Fruit fly (Drosophila melanogaster) whole organism, embryonic: ENCODE measurements around the gene mei-P26.
A peak's percentile ranks its signal among the peaks of the same experiment; 100 is the strongest.

ENCODE experiments used
- CG10147 ChIP-seq: fragments of 200-800 bp; sonication (Bioruptor generic); optimal IDR thresholded peaks from 2 replicates; lab custom pipeline; 2019; ENCODE audit warnings: missing biosample characterization, mild to moderate bottlenecking, missing genetic modification characterization, moderate library complexity
- CG14965 ChIP-seq: fragments of 200-800 bp; sonication (Bioruptor generic); optimal IDR thresholded peaks from 2 replicates; lab custom pipeline; 2016; ENCODE audit warnings: missing biosample characterization, missing genetic modification characterization, borderline replicate concordance
- CG15514 ChIP-seq: fragments of 200-800 bp; sonication (Bioruptor generic); optimal IDR thresholded peaks from 3 replicates; lab custom pipeline; 2017; ENCODE audit warnings: missing biosample characterization, missing genetic modification characterization, mild to moderate bottlenecking, moderate library complexity, missing genetic modification reagents
- CG17186 ChIP-seq: fragments of 200-800 bp; sonication (Bioruptor generic); optimal IDR thresholded peaks from 3 replicates; lab custom pipeline; 2017; ENCODE audit warnings: missing biosample characterization, missing genetic modification reagents, missing genetic modification characterization
- CG17359 ChIP-seq: fragments of 200-800 bp; sonication (Bioruptor generic); optimal IDR thresholded peaks from 3 replicates; lab custom pipeline; 2018; ENCODE audit warnings: missing biosample characterization, mild to moderate bottlenecking, missing genetic modification characterization, moderate library complexity
- CG18011 ChIP-seq: fragments of 200-800 bp; sonication (Bioruptor generic); optimal IDR thresholded peaks from 2 replicates; lab custom pipeline; 2017; ENCODE audit warnings: missing biosample characterization, missing genetic modification characterization, mild to moderate bottlenecking, moderate library complexity, missing genotype
- CG2199 ChIP-seq: fragments of 200-800 bp; sonication (Bioruptor generic); IDR thresholded peaks from 3 replicates; pipeline ENCODE4 v1.3.6; 2022; ENCODE audit warnings: missing biosample characterization, missing genetic modification characterization
- CG2712 ChIP-seq: fragments of 200-800 bp; optimal IDR thresholded peaks from 3 replicates; lab custom pipeline; 2019; ENCODE audit warnings: missing biosample characterization, mild to moderate bottlenecking, missing genetic modification characterization, moderate library complexity
- CG30403 ChIP-seq: fragments of 200-800 bp; sonication (Bioruptor generic); optimal IDR thresholded peaks from 3 replicates; lab custom pipeline; 2016; ENCODE audit warnings: missing biosample characterization, missing genetic modification characterization
- CG31441 ChIP-seq: fragments of 200-800 bp; sonication (Bioruptor generic); IDR thresholded peaks from 2 replicates; pipeline ENCODE4 v1.3.6; 2022; ENCODE audit warnings: missing biosample characterization, missing genetic modification characterization
- CG3163 ChIP-seq: fragments of 200-800 bp; sonication (Bioruptor generic); optimal IDR thresholded peaks from 3 replicates; lab custom pipeline; 2016; ENCODE audit warnings: missing biosample characterization, missing genetic modification characterization
- CG3281 ChIP-seq: fragments of 200-800 bp; sonication (Bioruptor generic); optimal IDR thresholded peaks from 3 replicates; lab custom pipeline; 2017; ENCODE audit warnings: missing biosample characterization, mild to moderate bottlenecking, missing genetic modification characterization
- CG3407 ChIP-seq: fragments of 200-800 bp; sonication (Bioruptor generic); optimal IDR thresholded peaks from 2 replicates; lab custom pipeline; 2018; ENCODE audit warnings: missing biosample characterization, mild to moderate bottlenecking, missing genetic modification characterization
- CG34224 ChIP-seq: fragments of 200-800 bp; sonication (Bioruptor generic); IDR thresholded peaks from 3 replicates; pipeline ENCODE4 v1.3.6; 2022; ENCODE audit warnings: missing biosample characterization, missing genetic modification characterization; ENCODE audit not compliant: partially characterized antibody
- CG42726 ChIP-seq: fragments of 200-800 bp; sonication (Bioruptor generic); IDR thresholded peaks from 2 replicates; pipeline ENCODE4 v1.3.6; 2022; ENCODE audit warnings: missing biosample characterization, missing genetic modification characterization; ENCODE audit not compliant: partially characterized antibody
- CG4854 ChIP-seq: fragments of 200-800 bp; sonication (Bioruptor generic); optimal IDR thresholded peaks from 2 replicates; lab custom pipeline; 2016; ENCODE audit warnings: missing biosample characterization, missing genetic modification characterization, inconsistent platforms
- CG5953 ChIP-seq: fragments of 200-800 bp; sonication (Bioruptor generic); IDR thresholded peaks from 2 replicates; pipeline ENCODE4 v1.3.6; 2022; ENCODE audit warnings: missing biosample characterization, missing genetic modification characterization
- CG7745 ChIP-seq: fragments of 200-800 bp; sonication (Bioruptor generic); optimal IDR thresholded peaks from 2 replicates; lab custom pipeline; 2018; ENCODE audit warnings: missing biosample characterization, mild to moderate bottlenecking, missing genetic modification characterization, moderate library complexity
- CG7839 ChIP-seq: fragments of 200-800 bp; sonication (Bioruptor generic); optimal IDR thresholded peaks from 3 replicates; lab custom pipeline; 2018; ENCODE audit warnings: missing biosample characterization, mild to moderate bottlenecking, missing genetic modification characterization, moderate library complexity
- CG8281 ChIP-seq: fragments of 200-800 bp; sonication (Bioruptor generic); optimal IDR thresholded peaks from 2 replicates; lab custom pipeline; 2018; ENCODE audit warnings: missing biosample characterization, mild to moderate bottlenecking, missing genetic modification characterization, moderate library complexity
- CG9727 ChIP-seq: fragments of 200-800 bp; sonication (Bioruptor generic); optimal IDR thresholded peaks from 3 replicates; lab custom pipeline; 2017; ENCODE audit warnings: missing biosample characterization, mild to moderate bottlenecking, missing genetic modification characterization
- CHES-1-like ChIP-seq: fragments of 200-800 bp; sonication (Bioruptor generic); optimal IDR thresholded peaks from 2 replicates; lab custom pipeline; 2016; ENCODE audit warnings: missing biosample characterization, missing genetic modification characterization
- Dp ChIP-seq: fragments of 200-800 bp; sonication (Bioruptor generic); optimal IDR thresholded peaks from 2 replicates; lab custom pipeline; 2018; ENCODE audit warnings: missing biosample characterization, mild to moderate bottlenecking, missing genetic modification characterization, moderate library complexity
- E2f2 ChIP-seq: fragments of 200-800 bp; sonication (Bioruptor generic); IDR thresholded peaks from 2 replicates; pipeline ENCODE4 v1.3.6; 2022; ENCODE audit warnings: missing biosample characterization, missing genetic modification characterization
- Elba2 ChIP-seq: fragments of 200-800 bp; sonication (Bioruptor generic); optimal IDR thresholded peaks from 3 replicates; lab custom pipeline; 2016; ENCODE audit warnings: missing biosample characterization, missing genetic modification characterization
- Ets65A ChIP-seq: fragments of 200-800 bp; sonication (Bioruptor generic); peaks from one replicate; lab custom pipeline; 2016; ENCODE audit warnings: missing biosample characterization, missing genetic modification characterization
- HLH4C ChIP-seq: fragments of 200-800 bp; sonication (Bioruptor generic); IDR thresholded peaks from 3 replicates; pipeline ENCODE4 v1.3.6; 2022; ENCODE audit warnings: missing biosample characterization, missing genetic modification characterization; ENCODE audit not compliant: partially characterized antibody
- Hr51 ChIP-seq, 2 experiments: fragments of 200-800 bp; sonication (Bioruptor generic); optimal IDR thresholded peaks; 2 replicates in 1 of 2; 3 replicates in 1 of 2; lab custom pipeline; 2016 to 2018; ENCODE audit warnings: missing biosample characterization in 2 of 2, missing genetic modification characterization in 2 of 2, mild to moderate bottlenecking in 1 of 2, moderate library complexity in 1 of 2
- MBD-R2 ChIP-seq: fragments of 200-800 bp; sonication (Bioruptor generic); IDR thresholded peaks from 2 replicates; pipeline ENCODE4 v1.3.6; 2022; ENCODE audit warnings: missing biosample characterization, missing genetic modification characterization
- MESR4 ChIP-seq: fragments of 200-800 bp; sonication (Bioruptor generic); optimal IDR thresholded peaks from 2 replicates; lab custom pipeline; 2018; ENCODE audit warnings: missing biosample characterization, mild to moderate bottlenecking, missing genetic modification characterization, moderate library complexity
- Myb ChIP-seq: fragments of 200-800 bp; sonication (Bioruptor generic); optimal IDR thresholded peaks from 2 replicates; lab custom pipeline; 2016; ENCODE audit warnings: missing biosample characterization, missing genetic modification characterization
- Nf-YC ChIP-seq: fragments of 200-800 bp; optimal IDR thresholded peaks from 3 replicates; lab custom pipeline; 2019; ENCODE audit warnings: missing biosample characterization, mild to moderate bottlenecking, missing genetic modification characterization, moderate library complexity
- PHDP ChIP-seq: fragments of 200-800 bp; sonication (Bioruptor generic); optimal IDR thresholded peaks from 3 replicates; lab custom pipeline; 2018; ENCODE audit warnings: missing biosample characterization, mild to moderate bottlenecking, missing genetic modification characterization, moderate library complexity
- YL-1 ChIP-seq: fragments of 200-800 bp; sonication (Bioruptor generic); optimal IDR thresholded peaks from 3 replicates; lab custom pipeline; 2017; ENCODE audit warnings: missing biosample characterization, mild to moderate bottlenecking, missing genetic modification characterization
- ap ChIP-seq: fragments of 200-800 bp; sonication (Bioruptor generic); IDR thresholded peaks from 2 replicates; pipeline ENCODE4 v1.3.6; 2022; ENCODE audit warnings: missing biosample characterization, missing genetic modification characterization
- bab2 ChIP-seq: fragments of 200-800 bp; sonication (Bioruptor generic); optimal IDR thresholded peaks from 2 replicates; lab custom pipeline; 2016; ENCODE audit warnings: missing biosample characterization, missing genetic modification characterization
- cato ChIP-seq: fragments of 200-800 bp; sonication (Bioruptor generic); optimal IDR thresholded peaks from 2 replicates; lab custom pipeline; 2016; ENCODE audit warnings: missing biosample characterization, missing genetic modification characterization, borderline replicate concordance
- dm ChIP-seq: fragments of 200-800 bp; sonication (Bioruptor generic); optimal IDR thresholded peaks from 3 replicates; lab custom pipeline; 2016; ENCODE audit warnings: missing biosample characterization, missing genetic modification characterization
- esg ChIP-seq: fragments of 200-800 bp; sonication (Bioruptor generic); conservative IDR thresholded peaks from 2 replicates; pipeline ENCODE4 v1.3.6; 2022; ENCODE audit warnings: missing biosample characterization, missing genetic modification characterization
- eyg ChIP-seq: fragments of 200-800 bp; sonication (Bioruptor generic); optimal IDR thresholded peaks from 3 replicates; lab custom pipeline; 2016; ENCODE audit warnings: missing biosample characterization, missing genetic modification characterization
- grau ChIP-seq: fragments of 200-800 bp; optimal IDR thresholded peaks from 3 replicates; lab custom pipeline; 2019; ENCODE audit warnings: missing biosample characterization, mild to moderate bottlenecking, missing genetic modification characterization, moderate library complexity
- mam ChIP-seq: fragments of 200-800 bp; sonication (Bioruptor generic); optimal IDR thresholded peaks from 3 replicates; lab custom pipeline; 2016; ENCODE audit warnings: missing biosample characterization, missing genetic modification characterization
- mirr ChIP-seq: fragments of 200-800 bp; sonication (Bioruptor generic); optimal IDR thresholded peaks from 3 replicates; lab custom pipeline; 2018; ENCODE audit warnings: missing biosample characterization, mild to moderate bottlenecking, missing genetic modification characterization
- pzg ChIP-seq: fragments of 200-800 bp; sonication (Bioruptor generic); optimal IDR thresholded peaks from 3 replicates; lab custom pipeline; 2018; ENCODE audit warnings: missing biosample characterization, mild to moderate bottlenecking, missing genetic modification characterization, moderate library complexity
- ranshi ChIP-seq: fragments of 200-800 bp; sonication (Bioruptor generic); IDR thresholded peaks from 2 replicates; pipeline ENCODE4 v1.3.6; 2022; ENCODE audit warnings: missing biosample characterization, missing genetic modification characterization
- row ChIP-seq: fragments of 200-800 bp; sonication (Bioruptor generic); IDR thresholded peaks from 3 replicates; pipeline ENCODE4 v1.3.6; 2022; ENCODE audit warnings: missing biosample characterization, missing genetic modification characterization
- sens ChIP-seq: fragments of 200-800 bp; sonication (Bioruptor generic); peaks from one replicate; lab custom pipeline; 2016; ENCODE audit warnings: missing biosample characterization, missing genetic modification characterization
- tio ChIP-seq: fragments of 200-800 bp; sonication (Bioruptor generic); optimal IDR thresholded peaks from 2 replicates; lab custom pipeline; 2017; ENCODE audit warnings: missing biosample characterization, missing genetic modification characterization, inconsistent platforms
- unpg ChIP-seq: fragments of 200-800 bp; sonication (Bioruptor generic); optimal IDR thresholded peaks from 3 replicates; lab custom pipeline; 2018; ENCODE audit warnings: missing biosample characterization, mild to moderate bottlenecking, missing genetic modification characterization, moderate library complexity
- usp ChIP-seq: fragments of >200 bp; optimal IDR thresholded peaks from 2 replicates; lab custom pipeline; 2017; ENCODE audit warnings: missing biosample characterization, missing genetic modification characterization
- zen ChIP-seq: fragments of 200-800 bp; sonication (Bioruptor generic); optimal IDR thresholded peaks from 3 replicates; lab custom pipeline; 2018; ENCODE audit warnings: missing biosample characterization, mild to moderate bottlenecking, missing genetic modification characterization, moderate library complexity

Gene mei-P26

DNA sequence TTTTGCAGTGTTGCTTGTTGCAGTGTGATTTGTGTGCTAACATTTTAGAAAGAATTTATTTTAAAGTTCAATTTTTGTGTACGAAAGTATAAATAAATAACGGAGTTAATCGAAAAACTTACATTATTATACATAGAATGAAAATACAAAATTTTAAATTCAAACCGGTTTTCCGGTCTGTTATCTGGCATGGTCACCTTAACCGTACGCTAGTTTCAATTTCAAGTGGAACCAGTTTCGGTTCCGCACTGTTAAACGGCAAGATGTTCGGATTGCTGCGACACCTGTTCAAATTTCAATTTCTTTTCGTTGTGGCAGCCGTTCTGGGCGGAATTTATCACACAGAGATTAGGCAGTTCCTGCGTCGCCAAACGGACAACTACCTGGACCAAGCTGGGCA is 29.4 kb downstream of the mei-P26 start, which contains the start of gene CG12056:
Gene CG12056 (plus strand): TSS at position 241 of the 400 bp plus-strand sequence.
- TF ChIP-seq MESR4 (GFP tag; lab: Kevin White, UChicago) (peak; percentile 31), E2f2 (peak; percentile 61), sens (no peak), cato (GFP tag; lab: Kevin White, UChicago) (no peak), CG3163 (GFP tag; lab: Kevin White, UChicago) (no peak), dm (GFP tag; lab: Kevin White, UChicago) (no peak), mirr (GFP tag; lab: Kevin White, UChicago) (no peak), grau (tag; lab: Kevin White, UChicago) (peak; percentile 22), MBD-R2 (GFP tag; lab: Robert Waterston, UW) (peak; percentile 55), YL-1 (GFP tag; lab: Kevin White, UChicago) (no peak), ranshi (peak; percentile 57; the same call in 1 of the 2 replicates), CG15514 (GFP tag; lab: Kevin White, UChicago) (peak; percentile 98), CG17186 (peak; percentile 91), bab2 (GFP tag; lab: Kevin White, UChicago) (no peak), CG4854 (GFP tag; lab: Kevin White, UChicago) (no peak), CG5953 (GFP tag; lab: Robert Waterston, UW) (no peak), pzg (GFP tag; lab: Kevin White, UChicago) (peak; percentile 23), CG7839 (no peak), Dp (peak; percentile 56), Ets65A (peak; percentile 20), row (peak; percentile 12; the same call in 1 of the 3 replicates), HLH4C (no peak), CG18011 (no peak), CG9727 (no peak), CG3407 (GFP tag; lab: Kevin White, UChicago) (no peak), Hr51 (GFP tag; optimal IDR thresholded peaks at IDR 0.05; lab: Kevin White, UChicago) (no peak), Myb (GFP tag; lab: Kevin White, UChicago) (peak; percentile 62)

DNA sequence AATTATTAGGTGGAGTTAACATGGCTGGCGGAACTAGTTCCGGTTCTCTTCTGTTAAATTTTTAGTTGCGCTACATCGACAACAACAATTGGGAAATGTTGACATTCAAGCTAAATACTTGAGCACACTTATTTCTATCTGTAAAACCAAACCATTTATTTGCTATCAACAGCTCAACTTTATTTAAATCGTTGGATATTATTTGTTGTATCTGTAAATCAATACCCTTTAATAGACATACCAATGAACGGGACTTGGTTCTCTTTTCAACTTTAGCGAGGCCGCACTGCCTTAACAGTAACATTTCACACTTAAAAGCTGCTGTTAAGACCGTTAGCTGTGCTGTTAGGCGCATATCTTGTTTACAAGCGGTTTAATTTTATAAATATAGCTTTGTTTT is 30.5 kb downstream of the mei-P26 start, which contains the start of gene CG12106:
Gene CG12106 (plus strand): TSS at position 295 of the 400 bp plus-strand sequence.
- peak; percentile 37 for TF ChIP-seq Ets65A
- TF ChIP-seq Nf-YC (tag; lab: Kevin White, UChicago), result peak; percentile 42
- no peak for TF ChIP-seq zen (tag; lab: Kevin White, UChicago)
- peak; percentile 15 for TF ChIP-seq CHES-1-like
- peak; percentile 33; the same call in 1 of the 2 replicates for TF ChIP-seq CG31441
- TF ChIP-seq CG10147 (GFP tag; lab: Kevin White, UChicago), result peak; percentile 37
- TF ChIP-seq CG3281 (GFP tag; lab: Kevin White, UChicago), result peak; percentile 39
- peak; percentile 27 for TF ChIP-seq CG17359 (tag; lab: Kevin White, UChicago)
- no peak for TF ChIP-seq tio (GFP tag; lab: Kevin White, UChicago)
- no peak for TF ChIP-seq ap (GFP tag; lab: Robert Waterston, UW)
- TF ChIP-seq CG2199, result no peak
- TF ChIP-seq esg (GFP tag; lab: Robert Waterston, UW), result peak; percentile 57; the same call in 1 of the 2 replicates
- TF ChIP-seq unpg (GFP tag; lab: Kevin White, UChicago), result peak; percentile 59
- no peak for TF ChIP-seq CG14965 (GFP tag; lab: Kevin White, UChicago)
- TF ChIP-seq eyg (GFP tag; lab: Kevin White, UChicago), result no peak
- peak; percentile 43 for TF ChIP-seq PHDP
- TF ChIP-seq CG30403 (GFP tag; lab: Kevin White, UChicago), result peak; percentile 57
- TF ChIP-seq CG2712 (tag; lab: Kevin White, UChicago), result peak; percentile 42
- TF ChIP-seq CG42726 (GFP tag; lab: Robert Waterston, UW), result no peak
- no peak for TF ChIP-seq CG7745 (tag; lab: Kevin White, UChicago)
- TF ChIP-seq CG34224 (GFP tag; lab: Robert Waterston, UW), result no peak
- TF ChIP-seq usp (GFP tag; lab: Kevin White, UChicago), result no peak
- TF ChIP-seq CG9727, result peak; percentile 3
- TF ChIP-seq mam (GFP tag; lab: Kevin White, UChicago), result peak; percentile 59
- TF ChIP-seq Elba2 (GFP tag; lab: Kevin White, UChicago), result no peak
- TF ChIP-seq CG8281 (tag; lab: Kevin White, UChicago), result no peak
